Worm (Caenorhabditis elegans) whole organism, late embryonic: ENCODE results near the gene C52E2.3.
"Not testable (repeated sequence)": the region's sequence is repeated elsewhere in the genome, so short reads cannot be mapped to it uniquely, and the experiment has no call there.

Experiments
- C38D4.7 ChIP-seq: fragments of 200-800 bp; sonication (Bioruptor generic); optimal IDR thresholded peaks from 2 replicates; lab custom pipeline; 2018; ENCODE audit warnings: mild to moderate bottlenecking, missing genetic modification characterization, moderate library complexity, missing compliant biosample characterization
- F13H6.1 ChIP-seq: sonication (generic microtip); optimal IDR thresholded peaks from 2 replicates; lab custom pipeline; 2016; ENCODE audit warnings: missing genetic modification characterization, missing compliant biosample characterization
- K09A11.1 ChIP-seq: sonication (generic microtip); optimal IDR thresholded peaks from 2 replicates; lab custom pipeline; 2017; ENCODE audit warnings: antibody characterized with exemption, mild to moderate bottlenecking, missing genetic modification characterization, missing compliant biosample characterization; ENCODE audit not compliant: insufficient read depth
- ahr-1 ChIP-seq: sonication (generic microtip); optimal IDR thresholded peaks from 2 replicates; lab custom pipeline; 2016; ENCODE audit warnings: missing genetic modification characterization, missing compliant biosample characterization
- ama-1 ChIP-seq: fragments of 150-350 bp; optimal IDR thresholded peaks from 2 replicates; lab custom pipeline; 2014
- ceh-18 ChIP-seq: sonication (generic microtip); optimal IDR thresholded peaks from 2 replicates; lab custom pipeline; 2016; ENCODE audit warnings: missing genetic modification characterization, missing compliant biosample characterization
- ceh-2 ChIP-seq: sonication (generic microtip); optimal IDR thresholded peaks from 2 replicates; lab custom pipeline; 2016; ENCODE audit warnings: missing genotype, missing genetic modification characterization, missing compliant biosample characterization
- ceh-22 ChIP-seq: sonication (generic microtip); optimal IDR thresholded peaks from 2 replicates; lab custom pipeline; 2017; ENCODE audit warnings: missing biosample characterization, missing genetic modification characterization
- ceh-30 ChIP-seq: fragments of 150-350 bp; optimal IDR thresholded peaks from 2 replicates; lab custom pipeline; 2014; ENCODE audit warnings: missing biosample characterization, missing genetic modification characterization
- ceh-31 ChIP-seq: sonication (generic microtip); optimal IDR thresholded peaks from 2 replicates; lab custom pipeline; 2016; ENCODE audit warnings: missing genetic modification characterization, missing compliant biosample characterization
- ceh-45 ChIP-seq: fragments of 200-800 bp; sonication (Bioruptor generic); IDR thresholded peaks from 2 replicates; pipeline ENCODE4 v1.3.6; 2022; ENCODE audit warnings: missing genetic modification reagents, missing genetic modification characterization, missing compliant biosample characterization
- ceh-6 ChIP-seq: fragments of 200-800 bp; sonication (Bioruptor generic); optimal IDR thresholded peaks from 2 replicates; lab custom pipeline; 2018; ENCODE audit warnings: mild to moderate bottlenecking, missing genetic modification characterization, missing compliant biosample characterization
- dve-1 ChIP-seq: sonication (generic microtip); optimal IDR thresholded peaks from 2 replicates; lab custom pipeline; 2017; ENCODE audit warnings: antibody characterized with exemption, mild to moderate bottlenecking, missing genetic modification characterization, missing compliant biosample characterization
- eyg-1 ChIP-seq: sonication (generic microtip); optimal IDR thresholded peaks from 2 replicates; lab custom pipeline; 2016; ENCODE audit warnings: missing genotype, missing genetic modification characterization, missing compliant biosample characterization
- fax-1 ChIP-seq: sonication (generic microtip); optimal IDR thresholded peaks from 2 replicates; lab custom pipeline; 2016; ENCODE audit warnings: missing genotype, missing genetic modification characterization, missing compliant biosample characterization
- fkh-10 ChIP-seq: fragments of 150-350 bp; optimal IDR thresholded peaks from 2 replicates; lab custom pipeline; 2014; ENCODE audit warnings: missing biosample characterization, missing genetic modification reagents, missing genetic modification characterization
- fkh-6 ChIP-seq: sonication (generic microtip); optimal IDR thresholded peaks from 2 replicates; lab custom pipeline; 2016; ENCODE audit warnings: missing genetic modification characterization, missing compliant biosample characterization
- hlh-15 ChIP-seq: sonication (generic microtip); optimal IDR thresholded peaks from 2 replicates; lab custom pipeline; 2016; ENCODE audit warnings: missing genetic modification characterization, missing compliant biosample characterization
- hlh-6 ChIP-seq: sonication (generic microtip); optimal IDR thresholded peaks from 2 replicates; lab custom pipeline; 2016; ENCODE audit warnings: missing genotype, missing genetic modification characterization, missing compliant biosample characterization
- hlh-8 ChIP-seq: sonication (generic microtip); optimal IDR thresholded peaks from 2 replicates; lab custom pipeline; 2016; ENCODE audit warnings: missing genotype, missing genetic modification characterization, missing compliant biosample characterization
- nfya-1 ChIP-seq: sonication (generic microtip); optimal IDR thresholded peaks from 2 replicates; lab custom pipeline; 2017; ENCODE audit warnings: missing genetic modification characterization, mild to moderate bottlenecking, missing compliant biosample characterization, antibody characterized with exemption, moderate library complexity
- nhr-11 ChIP-seq: fragments of 150-350 bp; optimal IDR thresholded peaks from 2 replicates; lab custom pipeline; 2014; ENCODE audit warnings: missing biosample characterization, missing genetic modification characterization
- odd-2 ChIP-seq: sonication (generic microtip); optimal IDR thresholded peaks from 2 replicates; lab custom pipeline; 2017; ENCODE audit warnings: antibody characterized with exemption, mild to moderate bottlenecking, missing genetic modification characterization, missing compliant biosample characterization
- pat-9 ChIP-seq: fragments of 200-800 bp; sonication (Bioruptor generic); optimal IDR thresholded peaks from 2 replicates; lab custom pipeline; 2018; ENCODE audit warnings: mild to moderate bottlenecking, missing genetic modification characterization, moderate library complexity, missing compliant biosample characterization
- pax-1 ChIP-seq: fragments of 150-350 bp; optimal IDR thresholded peaks from 2 replicates; lab custom pipeline; 2014; ENCODE audit warnings: missing biosample characterization, missing genetic modification characterization
- pha-4 ChIP-seq: fragments of 150-350 bp; optimal IDR thresholded peaks from 2 replicates; lab custom pipeline; 2018; ENCODE audit warnings: missing biosample characterization, missing genetic modification reagents, missing genetic modification characterization
- pqm-1 ChIP-seq: sonication (generic microtip); optimal IDR thresholded peaks from 2 replicates; lab custom pipeline; 2016; ENCODE audit warnings: missing genetic modification characterization, missing compliant biosample characterization
- pros-1 ChIP-seq: fragments of 150-350 bp; optimal IDR thresholded peaks from 2 replicates; lab custom pipeline; 2014; ENCODE audit warnings: missing biosample characterization, missing genetic modification reagents, missing genetic modification characterization
- rnt-1 ChIP-seq: sonication (generic microtip); optimal IDR thresholded peaks from 2 replicates; lab custom pipeline; 2016; ENCODE audit warnings: missing genetic modification characterization, missing compliant biosample characterization
- sox-4 ChIP-seq: sonication (generic microtip); optimal IDR thresholded peaks from 2 replicates; lab custom pipeline; 2017; ENCODE audit warnings: mild to moderate bottlenecking, missing genetic modification characterization, inconsistent platforms, missing compliant biosample characterization
- syd-9 ChIP-seq: sonication (generic microtip); optimal IDR thresholded peaks from 2 replicates; lab custom pipeline; 2016; ENCODE audit warnings: mild to moderate bottlenecking, missing genetic modification characterization, moderate library complexity, missing compliant biosample characterization
- tbx-2 ChIP-seq: sonication (generic microtip); optimal IDR thresholded peaks from 2 replicates; lab custom pipeline; 2016; ENCODE audit warnings: missing genetic modification characterization, missing compliant biosample characterization
- tbx-7 ChIP-seq: sonication (generic microtip); optimal IDR thresholded peaks from 2 replicates; lab custom pipeline; 2016; ENCODE audit warnings: missing genotype, missing genetic modification characterization, missing compliant biosample characterization
- ttx-3 ChIP-seq: sonication (generic microtip); optimal IDR thresholded peaks from 2 replicates; lab custom pipeline; 2016; ENCODE audit warnings: missing genetic modification reagents, missing genetic modification characterization, missing compliant biosample characterization
- unc-55 ChIP-seq: sonication (generic microtip); optimal IDR thresholded peaks from 2 replicates; lab custom pipeline; 2017; ENCODE audit warnings: missing biosample characterization, missing genetic modification reagents, missing genetic modification characterization
- unc-86 ChIP-seq: sonication (generic microtip); optimal IDR thresholded peaks from 2 replicates; lab custom pipeline; 2016; ENCODE audit warnings: missing genetic modification characterization, missing compliant biosample characterization
- ztf-16 ChIP-seq: sonication (generic microtip); optimal IDR thresholded peaks from 2 replicates; lab custom pipeline; 2017; ENCODE audit warnings: missing genetic modification characterization, missing compliant biosample characterization

Gene C52E2.3

ce11 chrII:1820774-1821173, 30.3 kb upstream of the C52E2.3 start, which contains the start of gene fbxa-3:
TSS of gene fbxa-3 (minus strand) at chrII:1820874.
- no peak for TF ChIP-seq odd-2 (tag; lab: Kevin White, UChicago)
- no peak for TF ChIP-seq sox-4
- no peak for TF ChIP-seq hlh-8
- no peak for TF ChIP-seq pat-9 (tag; lab: Kevin White, UChicago)
- TF ChIP-seq hlh-6 (tag; lab: Kevin White, UChicago), result no peak
- no peak for TF ChIP-seq unc-55

DNA sequence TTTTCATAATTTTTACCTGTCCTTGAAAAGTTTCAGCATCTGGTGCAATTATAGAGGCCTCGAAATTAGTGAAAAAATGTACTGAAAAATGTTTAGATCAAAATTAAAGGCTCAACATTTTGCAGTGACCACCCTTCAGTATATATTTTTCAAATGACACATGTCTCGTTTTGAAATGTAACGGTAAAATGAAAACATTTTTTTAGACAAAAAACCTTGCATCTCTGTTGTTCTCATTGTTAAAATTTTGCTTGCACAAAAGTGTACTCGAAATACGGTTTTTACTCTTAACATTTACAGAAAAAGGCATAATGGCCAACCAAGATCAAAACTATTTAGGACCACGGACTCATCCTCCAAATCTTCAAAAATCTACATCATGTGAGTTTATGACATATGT, 26.7 kb upstream of the C52E2.3 start, which contains the start of gene math-41:
Gene math-41, plus strand, starts transcription at position 301 of the 400 bp plus-strand sequence.
- TF ChIP-seq nhr-11, ceh-30, rnt-1 (tag; lab: Kevin White, UChicago): not testable (repeated sequence)

- TF ChIP-seq ceh-31 (no peak), ceh-18 (no peak), pqm-1 (tag; lab: Kevin White, UChicago) (no peak), syd-9 (tag; lab: Kevin White, UChicago) (no peak), ttx-3 (tag; lab: Kevin White, UChicago) (no peak), eyg-1 (tag; lab: Kevin White, UChicago) (no peak), pat-9 (tag; lab: Kevin White, UChicago) (no peak)
Observed at ce11 chrII:1830182-1830682, 20.8 kb upstream of the C52E2.3 start, which contains the start of gene math-40. TSS of gene math-40 (plus strand) at chrII:1830632.

DNA sequence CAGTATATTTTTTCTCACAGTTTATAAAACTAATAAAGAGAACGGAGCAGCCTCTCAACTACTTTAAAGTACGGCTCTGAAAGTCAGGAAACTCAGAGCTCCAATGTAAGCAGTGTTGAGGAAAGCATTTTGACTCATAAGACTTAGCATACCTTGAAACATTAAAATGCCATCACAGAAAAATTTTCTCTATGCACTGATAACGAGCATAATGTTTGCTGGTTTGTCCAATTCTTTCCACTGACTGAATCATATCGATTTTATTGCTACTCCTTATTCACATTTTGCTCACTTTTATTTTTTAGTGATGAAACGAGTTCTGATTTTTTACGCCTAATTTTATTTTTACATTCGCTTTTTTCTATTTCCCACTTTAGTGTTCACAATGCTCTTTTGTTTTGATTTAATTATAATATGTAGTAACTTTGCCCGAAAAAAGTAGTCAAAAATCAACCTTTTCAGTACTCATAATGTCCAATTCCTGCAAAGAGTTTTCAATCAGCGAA, 19.1 kb upstream of the C52E2.3 start, which contains the start of gene math-39:
Gene math-39, plus strand, starts transcription at position 456 of the 506 bp plus-strand sequence.
- TF ChIP-seq nfya-1 (tag; lab: Kevin White, UChicago), result no peak
- TF ChIP-seq ceh-22 (tag; lab: Kevin White, UChicago), result no peak
- no peak for TF ChIP-seq hlh-8
- no peak for TF ChIP-seq ceh-45
- TF ChIP-seq hlh-15 (tag; lab: Kevin White, UChicago), result no peak
- TF ChIP-seq ama-1 (lab: Kevin White, UChicago), result no peak

DNA sequence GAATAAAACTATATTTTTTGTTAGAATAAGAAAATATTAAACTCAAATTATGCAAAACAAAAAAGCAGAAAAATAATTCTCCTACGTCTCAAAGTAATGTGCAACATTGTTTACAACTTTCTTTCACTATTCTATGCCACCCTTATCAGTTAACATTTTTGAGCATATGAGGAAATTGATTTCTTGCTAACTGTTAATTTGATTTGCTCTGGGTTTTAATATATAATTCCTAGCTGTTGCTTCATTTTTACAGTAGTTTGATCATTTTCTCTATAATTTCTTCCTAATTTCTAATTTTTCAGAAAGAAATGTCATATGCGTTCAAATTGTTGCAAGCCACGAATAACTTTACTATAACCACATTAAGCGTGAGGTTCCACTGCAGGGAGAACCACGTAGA, 14.8 kb upstream of the C52E2.3 start, which contains the start of gene T08E11.1:
Gene T08E11.1, plus strand, starts transcription at position 301 of the 400 bp plus-strand sequence.
- TF ChIP-seq fax-1, result no peak
- no peak for TF ChIP-seq pros-1 (tag; lab: Kevin White, UChicago)
- TF ChIP-seq K09A11.1 (tag; lab: Kevin White, UChicago), result no peak
- no peak for TF ChIP-seq ceh-2 (tag; lab: Kevin White, UChicago)
- TF ChIP-seq pha-4 (tag; lab: Kevin White, UChicago), result no peak
- no peak for TF ChIP-seq tbx-7
- no peak for TF ChIP-seq C38D4.7 (GFP tag; lab: Kevin White, UChicago)
- no peak for TF ChIP-seq ceh-6 (GFP tag; lab: Kevin White, UChicago)
- no peak for TF ChIP-seq fkh-6 (tag; lab: Kevin White, UChicago)
- no peak for TF ChIP-seq fkh-10 (GFP tag; lab: Kevin White, UChicago)
- TF ChIP-seq eyg-1 (tag; lab: Kevin White, UChicago), result no peak
- no peak for TF ChIP-seq F13H6.1
- no peak for TF ChIP-seq dve-1 (tag; lab: Kevin White, UChicago)
- no peak for TF ChIP-seq tbx-2 (tag; lab: Kevin White, UChicago)
- TF ChIP-seq pax-1, result no peak
- TF ChIP-seq ahr-1 (tag; lab: Kevin White, UChicago), result no peak
- TF ChIP-seq ceh-30 (tag; lab: Kevin White, UChicago), result no peak
- no peak for TF ChIP-seq ztf-16 (tag; lab: Kevin White, UChicago)
- TF ChIP-seq unc-86 (tag; lab: Kevin White, UChicago), result no peak
- no peak for TF ChIP-seq ceh-22 (tag; lab: Kevin White, UChicago)
